Worm (Caenorhabditis elegans): ENCODE data around the gene F53F1.3.
"Not testable (repeated sequence)": the region's sequence is repeated elsewhere in the genome, so short reads cannot be mapped to it uniquely, and the experiment has no call there.

F53F1.3 gene

DNA sequence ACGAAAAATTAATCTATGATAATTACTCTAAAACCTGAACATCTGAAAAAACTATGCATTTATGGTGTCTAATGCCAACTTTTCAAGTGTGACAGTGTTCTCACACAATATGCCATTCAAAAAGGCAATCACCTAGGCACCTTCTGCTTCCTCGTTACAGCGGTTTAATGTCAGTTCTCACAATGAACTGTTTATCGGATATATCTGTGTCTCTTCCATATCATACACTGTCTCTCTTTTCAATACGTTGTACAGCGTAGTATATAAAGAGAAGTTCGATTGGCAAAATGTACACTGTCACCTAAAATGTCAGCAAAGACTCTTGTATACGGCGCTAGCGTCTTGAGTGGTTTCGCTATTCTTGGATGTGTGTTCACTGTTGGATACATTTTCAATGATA, 33.6 kb downstream of the F53F1.3 start, which contains the start of gene col-162:
Gene col-162, plus strand, starts transcription at position 301 of the 400 bp plus-strand sequence.
- no peak for TF ChIP-seq pros-1 (tag; optimal IDR thresholded peaks at IDR 0.05)
- TF ChIP-seq elt-4 (tag; optimal IDR thresholded peaks at IDR 0.05), result no peak
- no peak for TF ChIP-seq ttx-3 (tag; optimal IDR thresholded peaks at IDR 0.05)
- no peak for TF ChIP-seq pag-3 (tag; optimal IDR thresholded peaks at IDR 0.05; ENCODE audit: borderline replicate concordance)
- TF ChIP-seq ets-4 (tag; optimal IDR thresholded peaks at IDR 0.05), result no peak
- TF ChIP-seq ceh-14 (tag; optimal IDR thresholded peaks at IDR 0.05), result no peak
- no peak for TF ChIP-seq fkh-10 (GFP tag; optimal IDR thresholded peaks at IDR 0.05)
- no peak for TF ChIP-seq sox-2 (GFP tag; IDR thresholded peaks at IDR 0.05)

DNA sequence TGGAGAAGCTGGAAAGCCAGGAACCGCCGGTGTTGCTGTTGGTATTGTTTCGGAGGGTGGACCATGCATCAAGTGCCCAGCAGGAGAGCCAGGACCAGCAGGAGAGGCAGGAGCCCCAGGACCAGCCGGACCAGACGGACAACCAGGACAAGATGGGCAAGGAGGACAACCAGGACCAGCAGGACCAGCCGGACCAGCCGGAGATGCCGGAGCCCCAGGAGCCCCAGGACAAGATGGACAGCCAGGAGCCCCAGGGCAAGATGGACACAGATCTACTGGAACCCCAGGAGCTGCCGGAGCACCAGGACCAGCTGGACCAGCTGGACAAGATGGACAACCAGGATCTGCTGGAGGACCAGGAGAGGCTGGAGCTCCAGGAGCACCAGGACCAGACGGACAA, 34.8 kb downstream of the F53F1.3 start:
- no peak for TF ChIP-seq ceh-19 (GFP tag; optimal IDR thresholded peaks at IDR 0.05)
- no peak for TF ChIP-seq elt-4 (tag; optimal IDR thresholded peaks at IDR 0.05)
- TF ChIP-seq ama-1 (optimal IDR thresholded peaks at IDR 0.05), result no peak
- TF ChIP-seq ceh-30 (tag; optimal IDR thresholded peaks at IDR 0.05), result no peak

DNA sequence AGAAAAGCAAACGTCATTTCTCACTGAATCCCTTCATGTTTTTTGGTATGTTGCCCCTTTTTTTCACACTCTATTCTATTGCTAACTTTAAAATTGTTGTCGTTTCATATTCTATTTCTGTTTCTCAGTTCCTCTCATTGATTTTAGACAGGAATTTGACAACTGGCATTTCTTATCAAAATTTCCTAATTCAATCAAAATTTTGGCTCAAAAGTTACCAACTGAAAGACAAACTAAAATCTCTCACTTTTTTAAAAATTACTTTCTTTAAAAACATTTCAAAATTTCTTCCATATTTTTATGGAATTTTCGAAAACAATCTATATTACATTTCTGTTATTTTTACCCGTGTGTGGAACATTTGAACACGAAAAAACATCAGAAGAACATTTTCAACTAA, 35.5 kb downstream of the F53F1.3 start, which contains the start of gene Y2H9A.6:
Gene Y2H9A.6, plus strand, starts transcription at position 301 of the 400 bp plus-strand sequence.
- not testable (repeated sequence) for TF ChIP-seq fkh-6, tbx-2, elt-4 (tag; optimal IDR thresholded peaks at IDR 0.05)

DNA sequence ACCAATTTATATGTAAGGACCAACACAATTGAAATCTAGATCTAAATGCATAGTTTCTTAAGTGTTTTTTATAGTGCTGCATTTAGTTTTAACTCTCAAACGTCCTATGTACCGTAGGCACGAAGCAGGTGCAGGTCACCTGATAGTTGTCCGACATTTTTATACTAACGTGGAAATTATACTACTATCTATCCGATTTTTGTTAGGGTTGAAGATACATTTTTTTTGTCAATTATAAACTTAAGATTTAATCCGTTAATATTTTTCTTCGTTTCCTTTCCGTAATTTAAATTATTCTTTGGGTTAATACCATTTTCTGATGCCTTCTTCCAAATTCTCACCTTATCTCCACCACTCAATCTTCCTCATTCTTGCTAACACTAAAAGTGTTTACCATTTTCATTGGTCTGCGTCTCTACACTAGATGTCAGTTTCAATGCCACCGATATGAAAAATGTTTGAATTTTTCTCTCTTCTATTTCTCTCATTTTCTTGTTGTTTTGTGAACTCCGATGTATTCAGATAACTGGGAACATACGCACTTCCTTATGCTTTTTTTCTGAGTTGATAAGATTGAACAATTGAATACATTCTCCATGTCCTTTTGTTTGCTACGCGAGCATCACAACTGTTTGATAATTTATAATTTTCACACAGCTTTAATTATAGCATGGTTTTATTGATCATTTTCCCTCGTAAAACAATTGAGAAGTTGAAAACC, 37.3 kb downstream of the F53F1.3 start, which contains the start of gene Y2H9A.4:
Gene Y2H9A.4, plus strand, starts transcription at position 671 of the 721 bp plus-strand sequence.
- no peak for TF ChIP-seq odd-2 (tag; optimal IDR thresholded peaks at IDR 0.05)
- TF ChIP-seq ceh-34 (tag; optimal IDR thresholded peaks at IDR 0.05), result no peak
- no peak for TF ChIP-seq tbx-7 (tag; optimal IDR thresholded peaks at IDR 0.05)
- no peak for TF ChIP-seq C38D4.7 (GFP tag; optimal IDR thresholded peaks at IDR 0.05)
- TF ChIP-seq hlh-30 (tag; optimal IDR thresholded peaks at IDR 0.05; ENCODE audit: insufficient read depth), result no peak
- no peak for TF ChIP-seq ahr-1 (tag; optimal IDR thresholded peaks at IDR 0.05)
- no peak for TF ChIP-seq ttx-3 (tag; optimal IDR thresholded peaks at IDR 0.05)
- no peak for TF ChIP-seq ceh-19 (GFP tag; optimal IDR thresholded peaks at IDR 0.05)
- TF ChIP-seq hlh-8 (tag; optimal IDR thresholded peaks at IDR 0.05), result no peak
- TF ChIP-seq T23F11.4 (GFP tag; optimal IDR thresholded peaks at IDR 0.05), result no peak
- no peak for TF ChIP-seq mec-3 (tag; optimal IDR thresholded peaks at IDR 0.05; ENCODE audit: borderline replicate concordance)
- TF ChIP-seq unc-3 (GFP tag; conservative IDR thresholded peaks at IDR 0.05), result no peak
- TF ChIP-seq unc-3 (tag; optimal IDR thresholded peaks at IDR 0.05), result no peak
- TF ChIP-seq gmeb-2 (tag; optimal IDR thresholded peaks at IDR 0.05), result no peak

DNA sequence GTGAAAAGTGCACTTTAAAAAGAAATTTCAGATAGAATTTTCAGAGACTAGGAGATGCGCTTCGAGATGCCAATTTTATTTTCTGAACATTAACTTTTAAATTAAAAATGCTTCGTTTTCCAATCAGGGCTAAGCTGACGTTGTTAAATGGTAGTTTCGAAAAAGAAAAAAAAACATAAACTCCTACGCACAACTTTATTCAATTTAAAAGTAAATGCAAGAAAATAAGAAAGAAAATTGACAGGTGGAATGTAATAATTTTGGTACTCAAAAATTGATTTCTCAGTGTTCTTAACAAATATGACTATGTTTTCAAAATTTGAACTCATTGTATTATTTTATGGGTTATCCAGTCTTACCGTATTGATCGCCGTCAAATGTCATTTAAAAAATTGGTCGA, 45.3 kb downstream of the F53F1.3 start, which contains the start of gene lurp-2:
Gene lurp-2, plus strand, starts transcription at position 301 of the 400 bp plus-strand sequence.
- no peak for TF ChIP-seq Y22D7AL.16 (tag; optimal IDR thresholded peaks at IDR 0.05)
- TF ChIP-seq elt-4 (tag; optimal IDR thresholded peaks at IDR 0.05), result no peak
- no peak for TF ChIP-seq sox-4 (tag; optimal IDR thresholded peaks at IDR 0.05)
- no peak for TF ChIP-seq lin-11 (tag; optimal IDR thresholded peaks at IDR 0.05)
- no peak for TF ChIP-seq ahr-1 (tag; optimal IDR thresholded peaks at IDR 0.05)

DNA sequence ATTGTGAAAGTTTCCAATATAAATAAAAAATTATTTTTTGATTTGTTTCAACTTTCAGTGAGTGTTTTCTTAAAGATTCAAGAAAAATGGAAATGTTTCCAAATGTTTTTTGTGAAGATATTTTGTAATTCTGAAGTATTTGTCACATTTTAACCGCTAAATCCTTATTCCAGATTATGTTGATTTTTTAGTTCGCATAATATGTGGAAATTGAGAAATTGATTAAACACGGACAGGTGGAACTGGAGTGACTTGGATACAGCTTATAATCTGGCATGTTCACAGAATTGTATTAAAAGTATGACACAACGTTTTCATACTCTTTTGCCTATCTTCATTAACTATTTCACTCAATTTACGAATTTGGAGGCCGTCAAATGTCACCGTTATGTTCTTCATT, 47.4 kb downstream of the F53F1.3 start, which contains the start of gene lurp-3:
Gene lurp-3, plus strand, starts transcription at position 301 of the 400 bp plus-strand sequence.
- TF ChIP-seq npax-4 (tag; optimal IDR thresholded peaks at IDR 0.05) (no peak), hlh-8 (tag; optimal IDR thresholded peaks at IDR 0.05) (no peak), ceh-14 (tag; optimal IDR thresholded peaks at IDR 0.05) (no peak), nhr-232 (tag; optimal IDR thresholded peaks at IDR 0.05) (no peak), K09A11.1 (tag; optimal IDR thresholded peaks at IDR 0.05; ENCODE audit: insufficient read depth) (no peak), ceh-30 (tag; optimal IDR thresholded peaks at IDR 0.05) (no peak), C08G9.2 (tag; optimal IDR thresholded peaks at IDR 0.05) (no peak), ceh-9 (tag; optimal IDR thresholded peaks at IDR 0.05) (no peak), unc-3 (GFP tag; conservative IDR thresholded peaks at IDR 0.05) (no peak), unc-3 (tag; optimal IDR thresholded peaks at IDR 0.05) (no peak), ceh-18 (tag; optimal IDR thresholded peaks at IDR 0.05) (no peak), ceh-31 (tag; optimal IDR thresholded peaks at IDR 0.05) (no peak), lim-6 (tag; optimal IDR thresholded peaks at IDR 0.05) (no peak)
